Fruit fly (Drosophila melanogaster) whole organism, embryonic: Measurements from ENCODE around the gene CG12253.

Source experiments
- CG3163 ChIP-seq: fragments of 200-800 bp; sonication (Bioruptor generic); optimal IDR thresholded peaks from 3 replicates; lab custom pipeline; 2016; ENCODE audit warnings: missing biosample characterization, missing genetic modification characterization
- Gsc ChIP-seq: fragments of 200-800 bp; sonication (Bioruptor generic); IDR thresholded peaks from 2 replicates; pipeline ENCODE4 v1.3.6; 2022; ENCODE audit warnings: missing biosample characterization, missing genetic modification characterization
- ab ChIP-seq: fragments of 200-800 bp; sonication (Bioruptor generic); optimal IDR thresholded peaks from 2 replicates; lab custom pipeline; 2016; ENCODE audit warnings: missing biosample characterization, missing genetic modification characterization
- lbe ChIP-seq: fragments of 200-800 bp; sonication (Bioruptor generic); optimal IDR thresholded peaks from 2 replicates; lab custom pipeline; 2016; ENCODE audit warnings: missing biosample characterization, mild to moderate bottlenecking, missing genetic modification characterization
- nerfin-1 ChIP-seq: fragments of 200-800 bp; sonication (Bioruptor generic); optimal IDR thresholded peaks from 3 replicates; lab custom pipeline; 2019; ENCODE audit warnings: missing biosample characterization, mild to moderate bottlenecking, missing genetic modification characterization, moderate library complexity

dm6 chr2L:11032285-11032970 lies 44.8 kb downstream of the CG12253 start:
- TF ChIP-seq lbe (GFP tag; lab: Kevin White, UChicago) (no peak), nerfin-1 (tag; lab: Kevin White, UChicago) (no peak), CG3163 (GFP tag; lab: Kevin White, UChicago) (no peak), Gsc (GFP tag; lab: Robert Waterston, UW) (no peak), ab (GFP tag; lab: Kevin White, UChicago) (no peak)
